Fruit fly (Drosophila melanogaster): Measurements from ENCODE around the gene CG43679.

Gene CG43679

dm6 chr3L:15061605-15062004, 10.4 kb upstream of the CG43679 start, which contains the start of gene CG13460:
Gene CG13460, minus strand, starts transcription at chr3L:15061705.
- no peak for TF ChIP-seq toe (GFP tag; optimal IDR thresholded peaks at IDR 0.05)

dm6 chr3L:15054477-15054876, 3.3 kb upstream of the CG43679 start, which contains the start of gene EAChm:
Gene EAChm, plus strand, starts transcription at chr3L:15054777.
- no peak for TF ChIP-seq CG33017 (tag; optimal IDR thresholded peaks at IDR 0.05)
- TF ChIP-seq CG7101 (tag; optimal IDR thresholded peaks at IDR 0.05) = no peak
- no peak for TF ChIP-seq CG11617 (GFP tag; optimal IDR thresholded peaks at IDR 0.05)
- TF ChIP-seq CG5204 (GFP tag; optimal IDR thresholded peaks at IDR 0.05) = no peak
- TF ChIP-seq Mnt (GFP tag; optimal IDR thresholded peaks at IDR 0.05) = no peak
- TF ChIP-seq CG7045 (GFP tag; optimal IDR thresholded peaks at IDR 0.05) = no peak

dm6 chr3L:15054035-15054434, 2.8 kb upstream of the CG43679 start, which contains the start of gene CG18649:
Gene CG18649, minus strand, starts transcription at chr3L:15054135.
- TF ChIP-seq pad (GFP tag; optimal IDR thresholded peaks at IDR 0.05) (no peak), Mnt (GFP tag; optimal IDR thresholded peaks at IDR 0.05) (no peak), cnc (optimal IDR thresholded peaks at IDR 0.05) (no peak), Clk (GFP tag; optimal IDR thresholded peaks at IDR 0.05) (no peak), CG14711 (tag; optimal IDR thresholded peaks at IDR 0.05) (no peak), Hr96 (GFP tag; optimal IDR thresholded peaks at IDR 0.05) (no peak), kay (GFP tag; ENCODE audit: borderline replicate concordance) (no peak), tj (GFP tag; optimal IDR thresholded peaks at IDR 0.05) (no peak), Crg-1 (GFP tag; optimal IDR thresholded peaks at IDR 0.05) (no peak), CG5204 (GFP tag; optimal IDR thresholded peaks at IDR 0.05) (no peak), CG7101 (tag; optimal IDR thresholded peaks at IDR 0.05) (no peak)

dm6 chr3L:15053251-15053650, 2.0 kb upstream of the CG43679 start, which contains the start of gene CG43680:
Gene CG43680, minus strand, starts transcription at chr3L:15053351.
- TF ChIP-seq CG7101 (tag; optimal IDR thresholded peaks at IDR 0.05) = no peak
- no peak for TF ChIP-seq Crg-1 (GFP tag; optimal IDR thresholded peaks at IDR 0.05)
- no peak for TF ChIP-seq Mnt (GFP tag; optimal IDR thresholded peaks at IDR 0.05)
- no peak for TF ChIP-seq CG1620 (GFP tag; optimal IDR thresholded peaks at IDR 0.05)
- TF ChIP-seq CG5204 (GFP tag; optimal IDR thresholded peaks at IDR 0.05) = no peak
- no peak for TF ChIP-seq Hr96 (GFP tag; optimal IDR thresholded peaks at IDR 0.05)
- TF ChIP-seq CG7045 (GFP tag; optimal IDR thresholded peaks at IDR 0.05) = no peak

dm6 chr3L:15052390-15052789, 1.2 kb upstream of the CG43679 start, which contains the start of gene CG13461:
Gene CG13461, minus strand, starts transcription at chr3L:15052490.
- TF ChIP-seq Crg-1 (GFP tag; optimal IDR thresholded peaks at IDR 0.05) = no peak
- no peak for TF ChIP-seq Mnt (GFP tag; optimal IDR thresholded peaks at IDR 0.05)
- TF ChIP-seq kay (GFP tag; ENCODE audit: borderline replicate concordance) = no peak
- no peak for TF ChIP-seq CG7045 (GFP tag; optimal IDR thresholded peaks at IDR 0.05)
- TF ChIP-seq CG7101 (tag; optimal IDR thresholded peaks at IDR 0.05) = no peak
- TF ChIP-seq bab1 (GFP tag; optimal IDR thresholded peaks at IDR 0.05) = no peak
- TF ChIP-seq CG33017 (tag; optimal IDR thresholded peaks at IDR 0.05) = no peak
- no peak for TF ChIP-seq CG12768 (GFP tag; optimal IDR thresholded peaks at IDR 0.05)
- no peak for TF ChIP-seq CG5204 (GFP tag; optimal IDR thresholded peaks at IDR 0.05)
- TF ChIP-seq CG1620 (GFP tag; optimal IDR thresholded peaks at IDR 0.05) = no peak
- no peak for TF ChIP-seq toe (GFP tag; optimal IDR thresholded peaks at IDR 0.05)
- no peak for TF ChIP-seq Clk (GFP tag; optimal IDR thresholded peaks at IDR 0.05)
- TF ChIP-seq ovo (GFP tag; optimal IDR thresholded peaks at IDR 0.05) = no peak
- no peak for TF ChIP-seq CG14711 (tag; optimal IDR thresholded peaks at IDR 0.05)
- no peak for TF ChIP-seq tj (GFP tag; optimal IDR thresholded peaks at IDR 0.05)
- TF ChIP-seq CG11617 (GFP tag; optimal IDR thresholded peaks at IDR 0.05) = no peak

- TF ChIP-seq CG14711 (tag; optimal IDR thresholded peaks at IDR 0.05) (no peak), pad (GFP tag; optimal IDR thresholded peaks at IDR 0.05) (no peak), tj (GFP tag; optimal IDR thresholded peaks at IDR 0.05) (no peak), ovo (GFP tag; optimal IDR thresholded peaks at IDR 0.05) (no peak), cnc (optimal IDR thresholded peaks at IDR 0.05) (no peak), toe (GFP tag; optimal IDR thresholded peaks at IDR 0.05) (no peak), CG7045 (GFP tag; optimal IDR thresholded peaks at IDR 0.05) (no peak), CG11617 (GFP tag; optimal IDR thresholded peaks at IDR 0.05) (no peak), CG1620 (GFP tag; optimal IDR thresholded peaks at IDR 0.05) (no peak), Clk (GFP tag; optimal IDR thresholded peaks at IDR 0.05) (no peak), Hr96 (GFP tag; optimal IDR thresholded peaks at IDR 0.05) (no peak), cic (GFP tag; optimal IDR thresholded peaks at IDR 0.05) (no peak), Mnt (GFP tag; optimal IDR thresholded peaks at IDR 0.05) (no peak), CG5204 (GFP tag; optimal IDR thresholded peaks at IDR 0.05) (no peak), CG7101 (tag; optimal IDR thresholded peaks at IDR 0.05) (no peak), CG33017 (tag; optimal IDR thresholded peaks at IDR 0.05) (no peak), bab1 (GFP tag; optimal IDR thresholded peaks at IDR 0.05) (no peak), CG12768 (GFP tag; optimal IDR thresholded peaks at IDR 0.05) (no peak), kay (GFP tag; ENCODE audit: borderline replicate concordance) (no peak), Crg-1 (GFP tag; optimal IDR thresholded peaks at IDR 0.05) (no peak)
These were observed 519 bp downstream of the CG43679 start, which contains the start of gene CG12310 for dm6 chr3L:15050706-15051105. Gene CG12310, minus strand, starts transcription at chr3L:15050806.

dm6 chr3L:15050109-15050508, 1.1 kb downstream of the CG43679 start, which contains the start of gene CG18581:
Gene CG18581, minus strand, starts transcription at chr3L:15050209.
- TF ChIP-seq CG33017 (tag; optimal IDR thresholded peaks at IDR 0.05) (no peak), pad (GFP tag; optimal IDR thresholded peaks at IDR 0.05) (no peak), CG7045 (GFP tag; optimal IDR thresholded peaks at IDR 0.05) (no peak), toe (GFP tag; optimal IDR thresholded peaks at IDR 0.05) (no peak), Clk (GFP tag; optimal IDR thresholded peaks at IDR 0.05) (no peak), Hr96 (GFP tag; optimal IDR thresholded peaks at IDR 0.05) (no peak), cnc (optimal IDR thresholded peaks at IDR 0.05) (no peak), bab1 (GFP tag; optimal IDR thresholded peaks at IDR 0.05) (no peak), CG14711 (tag; optimal IDR thresholded peaks at IDR 0.05) (no peak), ovo (GFP tag; optimal IDR thresholded peaks at IDR 0.05) (no peak)

Measured in whole organism, adult.